Fruit fly (Drosophila melanogaster) whole organism, embryonic: Measurements from ENCODE around the gene CG34462.
A peak's percentile ranks its signal among the peaks of the same experiment; 100 is the strongest.

Experiments
- Adf1 ChIP-seq: fragments of 200-800 bp; sonication (Bioruptor generic); IDR thresholded peaks from 2 replicates; pipeline ENCODE4 v1.3.6; 2022; ENCODE audit warnings: missing biosample characterization, missing genetic modification characterization
- B-H1 ChIP-seq: fragments of 200-800 bp; sonication (Bioruptor generic); IDR thresholded peaks from 3 replicates; pipeline ENCODE4 v1.3.6; 2022; ENCODE audit warnings: missing biosample characterization, missing genetic modification characterization
- CG12236 ChIP-seq: fragments of 200-800 bp; sonication (Bioruptor generic); optimal IDR thresholded peaks from 2 replicates; lab custom pipeline; 2016; ENCODE audit warnings: missing biosample characterization, missing genetic modification characterization
- CG14014 ChIP-seq: fragments of 200-800 bp; sonication (Bioruptor generic); IDR thresholded peaks from 2 replicates; pipeline ENCODE4 v1.3.6; 2022; ENCODE audit warnings: missing biosample characterization, missing genetic modification characterization
- CG14441 ChIP-seq: fragments of 200-800 bp; sonication (Bioruptor generic); IDR thresholded peaks from 2 replicates; pipeline ENCODE4 v1.3.6; 2022; ENCODE audit warnings: missing biosample characterization, missing genetic modification characterization
- CG15073 ChIP-seq: fragments of 200-800 bp; sonication (Bioruptor generic); optimal IDR thresholded peaks from 2 replicates; lab custom pipeline; 2016; ENCODE audit warnings: missing biosample characterization, missing genetic modification characterization
- CG15269 ChIP-seq: fragments of 200-800 bp; sonication (Bioruptor generic); optimal IDR thresholded peaks from 2 replicates; lab custom pipeline; 2018; ENCODE audit warnings: missing biosample characterization, mild to moderate bottlenecking, missing genetic modification characterization, moderate library complexity
- CG17612 ChIP-seq: fragments of 200-800 bp; sonication (Bioruptor generic); IDR thresholded peaks from 2 replicates; pipeline ENCODE4 v1.3.6; 2022; ENCODE audit warnings: missing biosample characterization, missing genetic modification characterization
- CG18262 ChIP-seq: fragments of 200-800 bp; optimal IDR thresholded peaks from 3 replicates; lab custom pipeline; 2019; ENCODE audit warnings: missing biosample characterization, mild to moderate bottlenecking, missing genetic modification characterization, moderate library complexity
- CG30020 ChIP-seq: fragments of 200-800 bp; optimal IDR thresholded peaks from 2 replicates; lab custom pipeline; 2019; ENCODE audit warnings: missing biosample characterization, mild to moderate bottlenecking, missing genetic modification characterization, moderate library complexity
- CG3726 ChIP-seq: fragments of 200-800 bp; sonication (Bioruptor generic); IDR thresholded peaks from 3 replicates; pipeline ENCODE4, ENCODE4 v1.3.6; 2022; ENCODE audit warnings: missing biosample characterization, missing genetic modification characterization
- CG4360 ChIP-seq: fragments of 200-800 bp; sonication (Bioruptor generic); IDR thresholded peaks from 2 replicates; pipeline ENCODE4 v1.3.6; 2022; ENCODE audit warnings: missing biosample characterization, missing genetic modification characterization
- CG43689 ChIP-seq: fragments of 200-800 bp; sonication (Bioruptor generic); IDR thresholded peaks from 2 replicates; pipeline ENCODE4 v1.3.6; 2022; ENCODE audit warnings: missing biosample characterization, missing genetic modification characterization
- CG4424 ChIP-seq: fragments of 200-800 bp; sonication (Bioruptor generic); optimal IDR thresholded peaks from 3 replicates; lab custom pipeline; 2016; ENCODE audit warnings: missing biosample characterization, missing genetic modification characterization
- CG6254 ChIP-seq: fragments of 200-800 bp; sonication (Bioruptor generic); optimal IDR thresholded peaks from 3 replicates; lab custom pipeline; 2017; ENCODE audit warnings: mild to moderate bottlenecking, missing biosample characterization, missing genetic modification reagents, missing genetic modification characterization
- CG7556 ChIP-seq: fragments of 200-800 bp; sonication (Bioruptor generic); optimal IDR thresholded peaks from 2 replicates; lab custom pipeline; 2017; ENCODE audit warnings: missing biosample characterization, mild to moderate bottlenecking, missing genetic modification characterization
- CG8388 ChIP-seq: fragments of 200-800 bp; sonication (Bioruptor generic); optimal IDR thresholded peaks from 2 replicates; lab custom pipeline; 2019; ENCODE audit warnings: missing biosample characterization, mild to moderate bottlenecking, missing genetic modification characterization, moderate library complexity
- Camta ChIP-seq: fragments of 200-800 bp; sonication (Bioruptor generic); optimal IDR thresholded peaks from 2 replicates; lab custom pipeline; 2016; ENCODE audit warnings: missing biosample characterization, missing genetic modification characterization
- Dfd ChIP-seq, 2 experiments: fragments of >200 bp; optimal IDR thresholded peaks; 2 replicates each; lab custom pipeline; 2017; ENCODE audit warnings: missing biosample characterization in 2 of 2, missing genetic modification characterization in 2 of 2
- Dip2 ChIP-seq: fragments of 200-800 bp; sonication (Bioruptor generic); IDR thresholded peaks from 2 replicates; pipeline ENCODE4 v1.3.6; 2022; ENCODE audit warnings: missing biosample characterization, missing genetic modification characterization
- Doc2 ChIP-seq: fragments of 200-800 bp; sonication (Bioruptor generic); IDR thresholded peaks from 2 replicates; pipeline ENCODE4 v1.3.6; 2022; ENCODE audit warnings: missing biosample characterization, missing genetic modification characterization
- Dp ChIP-seq: fragments of 200-800 bp; sonication (Bioruptor generic); optimal IDR thresholded peaks from 2 replicates; lab custom pipeline; 2018; ENCODE audit warnings: missing biosample characterization, mild to moderate bottlenecking, missing genetic modification characterization, moderate library complexity
- Ets97D ChIP-seq: fragments of 200-800 bp; sonication (Bioruptor generic); optimal IDR thresholded peaks from 3 replicates; lab custom pipeline; 2016; ENCODE audit warnings: missing biosample characterization, missing genetic modification characterization
- Fer2 ChIP-seq: fragments of 200-800 bp; sonication (Bioruptor generic); optimal IDR thresholded peaks from 2 replicates; lab custom pipeline; 2018; ENCODE audit warnings: missing biosample characterization, mild to moderate bottlenecking, missing genetic modification characterization, moderate library complexity
- HLH3B ChIP-seq: fragments of 200-800 bp; sonication (Bioruptor generic); IDR thresholded peaks from 2 replicates; pipeline ENCODE4 v1.3.6; 2022; ENCODE audit warnings: missing biosample characterization, missing genetic modification characterization
- HLHmδ ChIP-seq: fragments of 200-800 bp; sonication (Bioruptor generic); optimal IDR thresholded peaks from 2 replicates; lab custom pipeline; 2018; ENCODE audit warnings: missing biosample characterization, mild to moderate bottlenecking, missing genetic modification characterization, moderate library complexity
- NFAT ChIP-seq: fragments of 200-800 bp; sonication (Bioruptor generic); IDR thresholded peaks from 2 replicates; pipeline ENCODE4 v1.3.6; 2022; ENCODE audit warnings: missing biosample characterization, missing genetic modification characterization
- Nf-YB ChIP-seq: fragments of 200-800 bp; sonication (Bioruptor generic); optimal IDR thresholded peaks from 3 replicates; lab custom pipeline; 2019; ENCODE audit warnings: missing biosample characterization, mild to moderate bottlenecking, missing genetic modification characterization, moderate library complexity
- Sry-β ChIP-seq: fragments of 200-800 bp; sonication (Bioruptor generic); optimal IDR thresholded peaks from 2 replicates; lab custom pipeline; 2018; ENCODE audit warnings: missing biosample characterization, mild to moderate bottlenecking, missing genetic modification characterization, moderate library complexity
- TFAM ChIP-seq: fragments of 200-800 bp; sonication (Bioruptor generic); optimal IDR thresholded peaks from 2 replicates; lab custom pipeline; 2017; ENCODE audit warnings: missing biosample characterization, missing genetic modification characterization, inconsistent platforms
- bigmax ChIP-seq: fragments of 200-800 bp; sonication (Bioruptor generic); optimal IDR thresholded peaks from 2 replicates; lab custom pipeline; 2018; ENCODE audit warnings: missing biosample characterization, mild to moderate bottlenecking, missing genetic modification characterization
- crc ChIP-seq: fragments of 200-800 bp; sonication (Bioruptor generic); optimal IDR thresholded peaks from 2 replicates; lab custom pipeline; 2016; ENCODE audit warnings: missing biosample characterization, missing genetic modification characterization
- da ChIP-seq: fragments of 200-800 bp; sonication (Bioruptor generic); optimal IDR thresholded peaks from 2 replicates; lab custom pipeline; 2016; ENCODE audit warnings: missing biosample characterization, missing genetic modification characterization
- dan ChIP-seq: fragments of 200-800 bp; sonication (Bioruptor generic); IDR thresholded peaks from 2 replicates; pipeline ENCODE4 v1.3.6; 2022; ENCODE audit warnings: missing biosample characterization, missing genetic modification characterization
- dati ChIP-seq: fragments of 200-800 bp; sonication (Bioruptor generic); IDR thresholded peaks from 2 replicates; pipeline ENCODE4 v1.3.6; 2022; ENCODE audit warnings: missing biosample characterization, missing genetic modification characterization
- emc ChIP-seq: fragments of 200-800 bp; sonication (Bioruptor generic); optimal IDR thresholded peaks from 2 replicates; lab custom pipeline; 2016; ENCODE audit warnings: missing biosample characterization, missing genetic modification characterization
- fd102C ChIP-seq: fragments of 200-800 bp; sonication (Bioruptor generic); optimal IDR thresholded peaks from 2 replicates; lab custom pipeline; 2018; ENCODE audit warnings: missing biosample characterization, mild to moderate bottlenecking, missing genetic modification characterization, moderate library complexity
- grau ChIP-seq: fragments of 200-800 bp; optimal IDR thresholded peaks from 3 replicates; lab custom pipeline; 2019; ENCODE audit warnings: missing biosample characterization, mild to moderate bottlenecking, missing genetic modification characterization, moderate library complexity
- gro ChIP-seq: fragments of 200-800 bp; sonication (Bioruptor generic); optimal IDR thresholded peaks from 2 replicates; lab custom pipeline; 2016; ENCODE audit warnings: missing biosample characterization, missing genetic modification characterization
- insv ChIP-seq, 2 experiments: fragments of 200-800 bp; sonication (Bioruptor generic); optimal IDR thresholded peaks; 3 replicates each; lab custom pipeline; 2016 to 2018; ENCODE audit warnings: missing biosample characterization in 2 of 2, missing genetic modification characterization in 2 of 2
- klu ChIP-seq: fragments of 200-800 bp; sonication (Bioruptor generic); IDR thresholded peaks from 2 replicates; pipeline ENCODE4 v1.3.6; 2022; ENCODE audit warnings: missing biosample characterization, missing genetic modification characterization
- mld ChIP-seq: fragments of 200-800 bp; sonication (Bioruptor generic); IDR thresholded peaks from 3 replicates; pipeline ENCODE4 v1.3.6; 2022; ENCODE audit warnings: missing biosample characterization, missing genetic modification characterization; ENCODE audit not compliant: partially characterized antibody
- nerfin-1 ChIP-seq: fragments of 200-800 bp; sonication (Bioruptor generic); optimal IDR thresholded peaks from 3 replicates; lab custom pipeline; 2019; ENCODE audit warnings: missing biosample characterization, mild to moderate bottlenecking, missing genetic modification characterization, moderate library complexity
- peb ChIP-seq: fragments of 200-800 bp; sonication (Bioruptor generic); IDR thresholded peaks from 2 replicates; pipeline ENCODE4 v1.3.6; 2022; ENCODE audit warnings: missing biosample characterization, missing genetic modification characterization
- prd ChIP-seq, 3 experiments: fragments of >200 bp in 2 of 3; fragments of 200-800 bp in 1 of 3; sonication (Bioruptor generic) in 1 of 3; optimal IDR thresholded peaks in 2 of 3; IDR thresholded peaks in 1 of 3; 2 replicates in 2 of 3; 3 replicates in 1 of 3; pipeline versions ENCODE4 v1.3.6 to Lab custom; 2017 to 2022; ENCODE audit warnings: missing biosample characterization in 1 of 3, missing genetic modification characterization in 1 of 3
- row ChIP-seq: fragments of 200-800 bp; sonication (Bioruptor generic); IDR thresholded peaks from 3 replicates; pipeline ENCODE4 v1.3.6; 2022; ENCODE audit warnings: missing biosample characterization, missing genetic modification characterization
- sc ChIP-seq, 3 experiments: fragments of >200 bp in 2 of 3; fragments of 200-800 bp in 1 of 3; sonication (Bioruptor generic) in 1 of 3; optimal IDR thresholded peaks; 2 replicates in 2 of 3; 3 replicates in 1 of 3; lab custom pipeline; 2017; ENCODE audit warnings: mild to moderate bottlenecking in 1 of 3, missing biosample characterization in 1 of 3, missing genetic modification characterization in 1 of 3, missing genetic modification reagents in 1 of 3
- sens-2 ChIP-seq: fragments of 200-800 bp; sonication (Bioruptor generic); IDR thresholded peaks from 2 replicates; pipeline ENCODE4 v1.3.6; 2022; ENCODE audit warnings: missing biosample characterization, missing genetic modification characterization
- sob ChIP-seq: fragments of 200-800 bp; sonication (Bioruptor generic); IDR thresholded peaks from 2 replicates; pipeline ENCODE4 v1.3.6; 2022; ENCODE audit warnings: missing biosample characterization, missing genetic modification characterization
- vfl ChIP-seq: fragments of 200-800 bp; sonication (Bioruptor generic); optimal IDR thresholded peaks from 2 replicates; lab custom pipeline; 2016; ENCODE audit warnings: missing biosample characterization, missing genetic modification characterization
- zfh1 ChIP-seq: fragments of 200-800 bp; sonication (Bioruptor generic); IDR thresholded peaks from 3 replicates; pipeline ENCODE4 v1.3.6; 2022; ENCODE audit warnings: missing biosample characterization, missing genetic modification characterization

Gene CG34462

dm6 chr3L:8347346-8347745 is 19.0 kb downstream of the CG34462 start (continued):
- no peak for TF ChIP-seq insv (GFP tag; optimal IDR thresholded peaks at IDR 0.05; lab: Kevin White, UChicago)
- TF ChIP-seq grau (tag; lab: Kevin White, UChicago) = no peak
- no peak for TF ChIP-seq CG4360
- TF ChIP-seq CG3726 (GFP tag; lab: Robert Waterston, UW) = 0 out of 3 replicates have a peak, but pooled peaks have one; percentile 48
- TF ChIP-seq HLHmδ = peak; percentile 47
- TF ChIP-seq HLH3B (GFP tag; lab: Robert Waterston, UW) = peak; percentile 45; the same call in 1 of the 2 replicates
- no peak for TF ChIP-seq Fer2 (tag; lab: Kevin White, UChicago)
- TF ChIP-seq vfl = no peak
- TF ChIP-seq Doc2 (GFP tag; lab: Robert Waterston, UW) = no peak
- no peak for TF ChIP-seq mld
- no peak for TF ChIP-seq CG6254 (GFP tag; lab: Kevin White, UChicago)
- no peak for TF ChIP-seq peb (GFP tag; lab: Robert Waterston, UW)
- no peak for TF ChIP-seq dan (GFP tag; lab: Robert Waterston, UW)
- TF ChIP-seq row (GFP tag; lab: Robert Waterston, UW) = no peak
- no peak; the same call in 2 of the 3 replicates for TF ChIP-seq B-H1
- TF ChIP-seq crc (GFP tag; lab: Kevin White, UChicago) = no peak
- no peak for TF ChIP-seq Ets97D (GFP tag; lab: Kevin White, UChicago)
- TF ChIP-seq CG30020 (tag; lab: Kevin White, UChicago) = no peak
- TF ChIP-seq dati = no peak
- no peak for TF ChIP-seq prd (optimal IDR thresholded peaks at IDR 0.05; lab: Kevin White, UChicago)
- TF ChIP-seq prd (GFP tag; IDR thresholded peaks at IDR 0.05; lab: Robert Waterston, UW) = no peak
- no peak for TF ChIP-seq Dp
- no peak for TF ChIP-seq sc (optimal IDR thresholded peaks at IDR 0.05; lab: Kevin White, UChicago)
- TF ChIP-seq sc (GFP tag; optimal IDR thresholded peaks at IDR 0.05; lab: Kevin White, UChicago) = no peak
- no peak for TF ChIP-seq Sry-β (GFP tag; lab: Kevin White, UChicago)
- TF ChIP-seq sob (GFP tag; lab: Robert Waterston, UW) = peak; percentile 45; the same call in 1 of the 2 replicates
- TF ChIP-seq TFAM (GFP tag; lab: Kevin White, UChicago) = no peak
- TF ChIP-seq Camta (GFP tag; lab: Kevin White, UChicago) = peak; percentile 11
- 0 out of 2 replicates have a peak, but pooled peaks have one; percentile 24 for TF ChIP-seq CG14441 (GFP tag; lab: Robert Waterston, UW)
- TF ChIP-seq klu = no peak
- no peak for TF ChIP-seq emc (GFP tag; lab: Kevin White, UChicago)
- TF ChIP-seq CG14014 = peak; percentile 48; the same call in 1 of the 2 replicates
- no peak for TF ChIP-seq CG8388 (GFP tag; lab: Kevin White, UChicago)
- TF ChIP-seq fd102C (GFP tag; lab: Kevin White, UChicago) = no peak
- no peak for TF ChIP-seq CG18262 (tag; lab: Kevin White, UChicago)
- TF ChIP-seq gro (GFP tag; lab: Kevin White, UChicago) = no peak
- no peak for TF ChIP-seq NFAT (GFP tag; lab: Robert Waterston, UW)
- no peak for TF ChIP-seq Dip2 (GFP tag; lab: Robert Waterston, UW)
- TF ChIP-seq Adf1 (GFP tag; lab: Robert Waterston, UW) = peak; percentile 9; the same call in 1 of the 2 replicates
- no peak for TF ChIP-seq nerfin-1
- TF ChIP-seq bigmax = no peak
- no peak for TF ChIP-seq CG15073
- TF ChIP-seq CG17612 (GFP tag; lab: Robert Waterston, UW) = no peak
- no peak for TF ChIP-seq CG43689 (GFP tag; lab: Robert Waterston, UW)
- no peak for TF ChIP-seq zfh1 (GFP tag; lab: Robert Waterston, UW)
- TF ChIP-seq CG7556 = no peak
- TF ChIP-seq Nf-YB (GFP tag; lab: Kevin White, UChicago) = no peak
- TF ChIP-seq Dfd (GFP tag; optimal IDR thresholded peaks at IDR 0.05; lab: Kevin White, UChicago) = no peak
- TF ChIP-seq CG15269 (tag; lab: Kevin White, UChicago) = no peak
- peak; percentile 28 for TF ChIP-seq da
- TF ChIP-seq CG12236 = no peak
- no peak for TF ChIP-seq sens-2 (GFP tag; lab: Robert Waterston, UW)
- TF ChIP-seq CG4424 = no peak
